Fruit fly (Drosophila melanogaster) whole organism, prepupa: ENCODE data around the gene Rab8.
A peak's percentile ranks its signal among the peaks of the same experiment; 100 is the strongest.

Experiments
- Blimp-1 ChIP-seq: fragments of 200-800 bp; sonication (Bioruptor generic); optimal IDR thresholded peaks from 3 replicates; lab custom pipeline; 2017; ENCODE audit warnings: missing biosample characterization, missing genetic modification characterization, mild to moderate bottlenecking, moderate library complexity, missing genetic modification reagents
- CG11762 ChIP-seq: fragments of 200-800 bp; sonication (Bioruptor generic); optimal IDR thresholded peaks from 3 replicates; lab custom pipeline; 2016; ENCODE audit warnings: missing biosample characterization, missing genetic modification characterization; ENCODE audit not compliant: insufficient read depth
- CG15336 ChIP-seq: fragments of 200-800 bp; sonication (Bioruptor generic); IDR thresholded peaks from 2 replicates; pipeline ENCODE4 v1.3.6; 2022; ENCODE audit warnings: missing biosample characterization, missing genetic modification characterization
- CG1621 ChIP-seq: fragments of 200-800 bp; sonication (Bioruptor generic); optimal IDR thresholded peaks from 3 replicates; lab custom pipeline; 2018; ENCODE audit warnings: missing biosample characterization, mild to moderate bottlenecking, missing genetic modification characterization
- CG31627 ChIP-seq: fragments of 200-800 bp; sonication (Bioruptor generic); optimal IDR thresholded peaks from 3 replicates; lab custom pipeline; 2016; ENCODE audit warnings: missing biosample characterization, missing genetic modification characterization
- CG32006 ChIP-seq: fragments of 200-800 bp; sonication (Bioruptor generic); optimal IDR thresholded peaks from 3 replicates; lab custom pipeline; 2017; ENCODE audit warnings: missing biosample characterization, mild to moderate bottlenecking, missing genetic modification characterization
- CG34406 ChIP-seq: fragments of 200-800 bp; sonication (Bioruptor generic); optimal IDR thresholded peaks from 3 replicates; lab custom pipeline; 2016; ENCODE audit warnings: missing biosample characterization, missing genetic modification characterization
- CG4318 ChIP-seq: fragments of 200-800 bp; sonication (Bioruptor generic); optimal IDR thresholded peaks from 3 replicates; lab custom pipeline; 2017; ENCODE audit warnings: missing biosample characterization, mild to moderate bottlenecking, missing genetic modification characterization
- CG6163 ChIP-seq: fragments of 200-800 bp; sonication (Bioruptor generic); IDR thresholded peaks from 3 replicates; pipeline ENCODE4 v1.3.6; 2022; ENCODE audit warnings: missing biosample characterization, missing genetic modification characterization
- CG6276 ChIP-seq: fragments of 200-800 bp; sonication (Bioruptor generic); optimal IDR thresholded peaks from 2 replicates; lab custom pipeline; 2017; ENCODE audit warnings: missing biosample characterization, mild to moderate bottlenecking, missing genetic modification characterization
- CG6792 ChIP-seq: fragments of 200-800 bp; sonication (Bioruptor generic); optimal IDR thresholded peaks from 3 replicates; lab custom pipeline; 2016; ENCODE audit warnings: missing biosample characterization, missing genetic modification characterization
- CG6808 ChIP-seq: fragments of 200-800 bp; sonication (Bioruptor generic); optimal IDR thresholded peaks from 3 replicates; lab custom pipeline; 2017; ENCODE audit warnings: missing biosample characterization, missing genetic modification characterization, mild to moderate bottlenecking, moderate library complexity, missing genetic modification reagents
- CG6854 ChIP-seq: fragments of 200-800 bp; sonication (Bioruptor generic); optimal IDR thresholded peaks from 2 replicates; lab custom pipeline; 2017; ENCODE audit warnings: missing biosample characterization, mild to moderate bottlenecking, missing genetic modification characterization
- CG7368 ChIP-seq: fragments of 200-800 bp; sonication (Bioruptor generic); optimal IDR thresholded peaks from 3 replicates; lab custom pipeline; 2016; ENCODE audit warnings: missing biosample characterization, missing genetic modification characterization
- CG8119 ChIP-seq: fragments of 200-800 bp; sonication (Bioruptor generic); IDR thresholded peaks from 3 replicates; pipeline ENCODE4 v1.3.6; 2022; ENCODE audit warnings: missing biosample characterization, missing genetic modification characterization
- CG8632 ChIP-seq: fragments of 200-800 bp; sonication (Bioruptor generic); optimal IDR thresholded peaks from 3 replicates; lab custom pipeline; 2016; ENCODE audit warnings: missing biosample characterization, missing genetic modification characterization
- CG9139 ChIP-seq: fragments of 200-800 bp; sonication (Bioruptor generic); optimal IDR thresholded peaks from 3 replicates; lab custom pipeline; 2017; ENCODE audit warnings: missing biosample characterization, mild to moderate bottlenecking, missing genetic modification characterization
- Eip75B ChIP-seq: fragments of 200-800 bp; sonication (Bioruptor generic); optimal IDR thresholded peaks from 3 replicates; lab custom pipeline; 2016; ENCODE audit warnings: missing biosample characterization, missing genetic modification characterization
- Eip78C ChIP-seq: fragments of 200-800 bp; sonication (Bioruptor generic); peaks from one replicate; lab custom pipeline; 2016; ENCODE audit warnings: missing biosample characterization, missing genetic modification characterization
- Eip93F ChIP-seq: fragments of 200-800 bp; sonication (Bioruptor generic); optimal IDR thresholded peaks from 2 replicates; lab custom pipeline; 2016; ENCODE audit warnings: missing biosample characterization, mild to moderate bottlenecking, missing genetic modification characterization
- Ets21C ChIP-seq: fragments of 200-800 bp; sonication (Bioruptor generic); optimal IDR thresholded peaks from 3 replicates; lab custom pipeline; 2016; ENCODE audit warnings: missing biosample characterization, missing genetic modification characterization
- Ets96B ChIP-seq: fragments of 200-800 bp; optimal IDR thresholded peaks from 2 replicates; lab custom pipeline; 2019; ENCODE audit warnings: missing biosample characterization, mild to moderate bottlenecking, missing genetic modification characterization, moderate library complexity
- Gug ChIP-seq: fragments of 200-800 bp; sonication (Bioruptor generic); IDR thresholded peaks from 2 replicates; pipeline ENCODE4 v1.3.6; 2022; ENCODE audit warnings: missing biosample characterization, missing genetic modification characterization
- Hr38 ChIP-seq: sonication (Bioruptor generic); optimal IDR thresholded peaks from 2 replicates; lab custom pipeline; 2016; ENCODE audit warnings: missing biosample characterization, missing genetic modification characterization
- Hr39 ChIP-seq: fragments of 200-800 bp; sonication (Bioruptor generic); optimal IDR thresholded peaks from 2 replicates; lab custom pipeline; 2016; ENCODE audit warnings: missing biosample characterization, missing genetic modification characterization
- Lpt ChIP-seq: fragments of 200-800 bp; sonication (Bioruptor generic); optimal IDR thresholded peaks from 3 replicates; lab custom pipeline; 2016; ENCODE audit warnings: missing biosample characterization, missing genetic modification characterization
- OdsH ChIP-seq: fragments of 200-800 bp; sonication (Bioruptor generic); optimal IDR thresholded peaks from 3 replicates; lab custom pipeline; 2016; ENCODE audit warnings: missing biosample characterization, missing genetic modification characterization
- Smox ChIP-seq: fragments of 200-800 bp; sonication (Bioruptor generic); optimal IDR thresholded peaks from 3 replicates; lab custom pipeline; 2016; ENCODE audit warnings: missing biosample characterization, missing genetic modification characterization
- Sox102F ChIP-seq: fragments of 200-800 bp; sonication (Bioruptor generic); optimal IDR thresholded peaks from 2 replicates; lab custom pipeline; 2016; ENCODE audit warnings: missing biosample characterization, mild to moderate bottlenecking, missing genetic modification characterization
- Sox14 ChIP-seq: fragments of 200-800 bp; sonication (Bioruptor generic); optimal IDR thresholded peaks from 3 replicates; lab custom pipeline; 2016; ENCODE audit warnings: missing biosample characterization, missing genetic modification characterization
- achi ChIP-seq: fragments of 200-800 bp; sonication (Bioruptor generic); optimal IDR thresholded peaks from 3 replicates; lab custom pipeline; 2016; ENCODE audit warnings: missing biosample characterization, missing genetic modification characterization
- dac ChIP-seq: fragments of 200-800 bp; sonication (Bioruptor generic); optimal IDR thresholded peaks from 2 replicates; lab custom pipeline; 2017; ENCODE audit warnings: missing biosample characterization, mild to moderate bottlenecking, missing genetic modification characterization
- dsx ChIP-seq: fragments of 200-800 bp; optimal IDR thresholded peaks from 3 replicates; lab custom pipeline; 2019; ENCODE audit warnings: missing biosample characterization, mild to moderate bottlenecking, missing genetic modification characterization, moderate library complexity; ENCODE audit not compliant: poor library complexity, severe bottlenecking
- eg ChIP-seq: fragments of 200-800 bp; sonication (Bioruptor generic); IDR thresholded peaks from 3 replicates; pipeline ENCODE4 v1.3.6; 2022; ENCODE audit warnings: missing biosample characterization, missing genetic modification characterization
- esn ChIP-seq: fragments of 200-800 bp; sonication (Bioruptor generic); optimal IDR thresholded peaks from 2 replicates; lab custom pipeline; 2016; ENCODE audit warnings: missing biosample characterization, mild to moderate bottlenecking, missing genetic modification characterization, moderate library complexity
- fkh ChIP-seq: fragments of 200-800 bp; sonication (Bioruptor generic); optimal IDR thresholded peaks from 3 replicates; lab custom pipeline; 2017; ENCODE audit warnings: missing biosample characterization, mild to moderate bottlenecking, missing genetic modification characterization, moderate library complexity
- lz ChIP-seq: fragments of 200-800 bp; sonication (Bioruptor generic); optimal IDR thresholded peaks from 3 replicates; lab custom pipeline; 2016; ENCODE audit warnings: missing biosample characterization, missing genetic modification characterization
- net ChIP-seq: fragments of 200-800 bp; sonication (Bioruptor generic); optimal IDR thresholded peaks from 3 replicates; lab custom pipeline; 2016; ENCODE audit warnings: missing biosample characterization, missing genetic modification characterization
- pdm3 ChIP-seq: fragments of 200-800 bp; sonication (Bioruptor generic); optimal IDR thresholded peaks from 3 replicates; lab custom pipeline; 2016; ENCODE audit warnings: missing biosample characterization, missing genetic modification characterization
- spab ChIP-seq: fragments of 200-800 bp; sonication (Bioruptor generic); optimal IDR thresholded peaks from 2 replicates; lab custom pipeline; 2017; ENCODE audit warnings: missing biosample characterization, mild to moderate bottlenecking, missing genetic modification characterization, missing genetic modification reagents
- ss ChIP-seq, 2 experiments: fragments of 200-800 bp; sonication (Bioruptor generic); optimal IDR thresholded peaks; 2 replicates in 1 of 2; 3 replicates in 1 of 2; lab custom pipeline; 2017 to 2018; ENCODE audit warnings: mild to moderate bottlenecking in 2 of 2, missing biosample characterization in 2 of 2, missing genetic modification characterization in 2 of 2, moderate library complexity in 1 of 2
- svp ChIP-seq: fragments of 200-800 bp; sonication (Bioruptor generic); peaks from one replicate; lab custom pipeline; 2016; ENCODE audit warnings: missing biosample characterization, missing genetic modification characterization
- topi ChIP-seq: fragments of 200-800 bp; sonication (Bioruptor generic); optimal IDR thresholded peaks from 3 replicates; lab custom pipeline; 2016; ENCODE audit warnings: missing biosample characterization, missing genetic modification characterization
- vri ChIP-seq: fragments of 200-800 bp; sonication (Bioruptor generic); optimal IDR thresholded peaks from 3 replicates; lab custom pipeline; 2016; ENCODE audit warnings: missing biosample characterization, mild to moderate bottlenecking, missing genetic modification characterization

The Rab8 gene

dm6 chr3L:19909234-19910053 lies 38.6 kb upstream of the Rab8 start:
- TF ChIP-seq CG1621 (tag; lab: Kevin White, UChicago): peak; percentile 42
- TF ChIP-seq CG34406 (GFP tag; lab: Kevin White, UChicago): peak; percentile 8
- TF ChIP-seq Sox14 (GFP tag; lab: Kevin White, UChicago): peak; percentile 74
- 0 out of 3 replicates have a peak, but pooled peaks have one; percentile 15 for TF ChIP-seq eg
- TF ChIP-seq CG9139 (GFP tag; lab: Kevin White, UChicago): no peak
- peak; percentile 72 for TF ChIP-seq Eip78C
- TF ChIP-seq dsx (GFP tag; lab: Kevin White, UChicago): peak; percentile 91
- TF ChIP-seq CG11762 (GFP tag; lab: Kevin White, UChicago): no peak
- TF ChIP-seq CG32006: no peak
- TF ChIP-seq CG6163 (GFP tag; lab: Robert Waterston, UW): peak; percentile 46; the same call in 2 of the 3 replicates
- no peak for TF ChIP-seq achi (GFP tag; lab: Kevin White, UChicago)
- no peak for TF ChIP-seq Smox (GFP tag; lab: Kevin White, UChicago)
- no peak for TF ChIP-seq CG4318 (GFP tag; lab: Kevin White, UChicago)
- no peak for TF ChIP-seq dac
- peak; percentile 10 for TF ChIP-seq esn
- TF ChIP-seq OdsH (GFP tag; lab: Kevin White, UChicago): no peak
- no peak for TF ChIP-seq vri (GFP tag; lab: Kevin White, UChicago)
- no peak for TF ChIP-seq Gug
- TF ChIP-seq Lpt (GFP tag; lab: Kevin White, UChicago): no peak
- TF ChIP-seq topi (GFP tag; lab: Kevin White, UChicago): no peak
- no peak for TF ChIP-seq CG8119
- TF ChIP-seq Blimp-1 (GFP tag; lab: Kevin White, UChicago): no peak
- peak; percentile 27 for TF ChIP-seq lz
- peak; percentile 5 for TF ChIP-seq CG6792 (GFP tag; lab: Kevin White, UChicago)
- no peak for TF ChIP-seq CG31627 (GFP tag; lab: Kevin White, UChicago)
- no peak for TF ChIP-seq Eip75B (GFP tag; lab: Kevin White, UChicago)
- no peak for TF ChIP-seq spab
- TF ChIP-seq fkh: no peak
- no peak for TF ChIP-seq CG8632
- no peak for TF ChIP-seq net
- TF ChIP-seq, all 60 proteins: peak for 10

dm6 chr3L:19908201-19909127 lies 37.6 kb upstream of the Rab8 start:
- TF ChIP-seq pdm3 (GFP tag; lab: Kevin White, UChicago) (no peak), Lpt (GFP tag; lab: Kevin White, UChicago) (peak; percentile 11), CG6163 (GFP tag; lab: Robert Waterston, UW) (peak; percentile 61; the same call in 2 of the 3 replicates), Sox102F (GFP tag; lab: Kevin White, UChicago) (no peak), eg (peak; percentile 39; the same call in 1 of the 3 replicates), Ets96B (tag; lab: Kevin White, UChicago) (no peak), lz (no peak), esn (no peak), CG6808 (GFP tag; lab: Kevin White, UChicago) (peak; percentile 9), OdsH (GFP tag; lab: Kevin White, UChicago) (no peak), Ets21C (no peak), svp (GFP tag; lab: Kevin White, UChicago) (no peak), CG6276 (GFP tag; lab: Kevin White, UChicago) (no peak), CG34406 (GFP tag; lab: Kevin White, UChicago) (no peak), CG7368 (GFP tag; lab: Kevin White, UChicago) (no peak), CG6854 (GFP tag; lab: Kevin White, UChicago) (no peak), CG9139 (GFP tag; lab: Kevin White, UChicago) (no peak), Hr39 (GFP tag; lab: Kevin White, UChicago) (no peak), Hr38 (GFP tag; lab: Kevin White, UChicago) (no peak), Eip93F (GFP tag; lab: Kevin White, UChicago) (no peak), ss (GFP tag; optimal IDR thresholded peaks at IDR 0.05; lab: Kevin White, UChicago) (peak in 1 of 2 experiments; percentile 4), CG8632 (no peak), Blimp-1 (GFP tag; lab: Kevin White, UChicago) (peak; percentile 40), spab (no peak), CG15336 (0 out of 2 replicates have a peak, but pooled peaks have one; percentile 13), Gug (no peak), CG1621 (tag; lab: Kevin White, UChicago) (no peak), vri (GFP tag; lab: Kevin White, UChicago) (peak; percentile 65)
